Worm (Caenorhabditis elegans): ENCODE data around the gene F19G12.1.
"Not testable (repeated sequence)": the region's sequence is repeated elsewhere in the genome, so short reads cannot be mapped to it uniquely, and the experiment has no call there.

DNA sequence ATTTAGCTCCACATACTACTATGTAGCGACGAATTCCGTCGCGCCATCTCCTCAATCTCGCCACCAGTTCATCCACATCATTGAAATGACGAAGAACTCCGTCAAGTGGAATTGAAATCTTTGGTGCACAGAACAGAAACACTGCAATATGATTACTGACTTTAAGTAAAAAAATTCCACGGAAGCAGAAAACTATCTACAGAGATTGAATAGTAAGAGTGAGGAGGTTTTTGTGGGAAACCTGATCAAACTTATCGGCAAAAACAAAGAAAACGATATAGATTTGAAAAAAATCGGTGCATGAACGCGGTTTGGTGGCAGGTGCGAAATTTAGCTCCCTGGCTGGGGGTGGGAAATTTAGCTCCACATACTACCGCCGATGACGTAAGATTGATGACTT is 27.4 kb upstream of the F19G12.1 start, which contains the start of gene ZK402.2:
- TF ChIP-seq ama-1 (optimal IDR thresholded peaks at IDR 0.05); scrt-1 (GFP tag; IDR thresholded peaks at IDR 0.05); B0310.2 (tag; optimal IDR thresholded peaks at IDR 0.05); flt-1 (GFP tag; IDR thresholded peaks at IDR 0.05); ceh-13 (GFP tag; optimal IDR thresholded peaks at IDR 0.05); tbx-11 (GFP tag; IDR thresholded peaks at IDR 0.05); hnd-1 (tag; optimal IDR thresholded peaks at IDR 0.05); ets-7 (tag; optimal IDR thresholded peaks at IDR 0.05): not testable (repeated sequence)

Measured in whole organism, early embryonic.